Worm (Caenorhabditis elegans): ENCODE measurements around the gene D1005.4.

The D1005.4 gene

ce11 chrX:1437097-1437496, 48.5 kb downstream of the D1005.4 start:
- no peak for TF ChIP-seq nhr-25 (tag; optimal IDR thresholded peaks at IDR 0.05)
- TF ChIP-seq snpc-4 (tag; optimal IDR thresholded peaks at IDR 0.05): peak; percentile 28
- no peak for TF ChIP-seq ZK546.5 (tag; optimal IDR thresholded peaks at IDR 0.05)
- TF ChIP-seq mml-1 (tag; optimal IDR thresholded peaks at IDR 0.05): no peak
- peak; percentile 20 for TF ChIP-seq ceh-28 (tag; optimal IDR thresholded peaks at IDR 0.05)
- no peak for TF ChIP-seq unc-62 (GFP tag; optimal IDR thresholded peaks at IDR 0.05)
- peak; percentile 19 for TF ChIP-seq lin-39 (tag; optimal IDR thresholded peaks at IDR 0.05)
- peak; percentile 45 for TF ChIP-seq hmg-11 (tag; optimal IDR thresholded peaks at IDR 0.05)
